Worm (Caenorhabditis elegans) whole organism, mixed stage, embryonic: Measurements from ENCODE around the gene chin-1.

Experiments used
- ces-1 ChIP-seq: fragments of 150-350 bp; optimal IDR thresholded peaks from 2 replicates; lab custom pipeline; 2014; ENCODE audit warnings: missing biosample characterization, missing genetic modification reagents, missing genetic modification characterization
- drap-1 ChIP-seq: fragments of 200-800 bp; sonication (Bioruptor generic); optimal IDR thresholded peaks from 3 replicates; lab custom pipeline; 2018; ENCODE audit warnings: mild to moderate bottlenecking, missing genetic modification characterization, missing compliant biosample characterization
- elt-1 ChIP-seq: sonication (generic microtip); optimal IDR thresholded peaks from 2 replicates; lab custom pipeline; 2017; ENCODE audit warnings: missing genetic modification characterization, mild to moderate bottlenecking, missing compliant biosample characterization, antibody characterized with exemption, moderate library complexity, borderline replicate concordance; ENCODE audit not compliant: insufficient read depth
- lsy-2 ChIP-seq: fragments of 150-350 bp; optimal IDR thresholded peaks from 2 replicates; lab custom pipeline; 2014; ENCODE audit warnings: missing biosample characterization, missing genetic modification characterization
- nhr-12 ChIP-seq: fragments of 150-350 bp; optimal IDR thresholded peaks from 2 replicates; lab custom pipeline; 2014; ENCODE audit warnings: missing biosample characterization, missing genetic modification characterization
- snpc-4 ChIP-seq: fragments of 150-350 bp; optimal IDR thresholded peaks from 2 replicates; lab custom pipeline; 2014; ENCODE audit warnings: missing biosample characterization, missing genetic modification characterization
- unc-39 ChIP-seq: fragments of 150-350 bp; optimal IDR thresholded peaks from 2 replicates; lab custom pipeline; 2014; ENCODE audit warnings: missing biosample characterization, missing genetic modification characterization
- unc-62 ChIP-seq: fragments of 150-350 bp; optimal IDR thresholded peaks from 2 replicates; lab custom pipeline; 2014; ENCODE audit warnings: missing biosample characterization, missing genetic modification reagents, missing genetic modification characterization
- ztf-11 ChIP-seq: fragments of 150-350 bp; optimal IDR thresholded peaks from 2 replicates; lab custom pipeline; 2014; ENCODE audit warnings: missing biosample characterization, missing genetic modification characterization

DNA sequence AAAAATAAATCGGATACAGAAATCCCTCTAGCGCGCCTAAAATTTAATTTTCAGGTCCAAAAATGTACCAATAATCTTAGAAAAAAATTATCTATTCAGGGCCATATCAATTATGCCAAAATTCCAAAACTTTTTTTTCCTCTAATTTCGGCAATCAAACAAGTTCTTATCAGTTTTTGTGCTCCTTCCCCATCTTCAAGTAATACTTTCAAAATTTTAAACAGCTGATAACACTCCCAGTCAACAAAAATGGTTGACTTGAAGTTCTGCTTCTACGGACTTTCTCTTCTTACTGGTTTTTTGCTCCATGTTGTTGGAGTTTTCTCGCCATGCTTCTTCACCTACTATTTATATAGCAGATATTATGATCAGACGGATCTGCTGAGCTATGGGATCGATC is 16.3 kb downstream of the chin-1 start, which contains the start of gene clc-23:
- TF ChIP-seq lsy-2 (tag; lab: Kevin White, UChicago), result no peak
- TF ChIP-seq unc-39, result no peak
- no peak for TF ChIP-seq nhr-12 (tag; lab: Kevin White, UChicago)
- no peak for TF ChIP-seq unc-62 (GFP tag; lab: Kevin White, UChicago)
- TF ChIP-seq drap-1 (GFP tag; lab: Kevin White, UChicago), result no peak
- TF ChIP-seq ztf-11 (tag; lab: Kevin White, UChicago), result no peak
- no peak for TF ChIP-seq ces-1 (GFP tag; lab: Kevin White, UChicago)
- TF ChIP-seq snpc-4 (tag; lab: Kevin White, UChicago), result no peak
- no peak for TF ChIP-seq elt-1 (tag; lab: Kevin White, UChicago)
